Fruit fly (Drosophila melanogaster) whole organism: ENCODE results near the gene CG17267.

Experiments
- CG8478 ChIP-seq: fragments of >200 bp; optimal IDR thresholded peaks from 2 replicates; lab custom pipeline; 2018; ENCODE audit warnings: inconsistent platforms
- pan ChIP-seq: fragments of >200 bp; optimal IDR thresholded peaks from 2 replicates; lab custom pipeline; 2017
- psq ChIP-seq: fragments of >200 bp; optimal IDR thresholded peaks from 2 replicates; lab custom pipeline; 2017
- usp ChIP-seq: fragments of >200 bp; optimal IDR thresholded peaks from 2 replicates; lab custom pipeline; 2017; ENCODE audit warnings: missing biosample characterization, missing genetic modification characterization, mixed read lengths

dm6 chr3R:20723491-20723890, 15.4 kb downstream of the CG17267 start:
- TF ChIP-seq psq (lab: Kevin White, UChicago) (no peak), pan (lab: Kevin White, UChicago) (no peak), usp (GFP tag; lab: Kevin White, UChicago) (no peak), CG8478 (no peak)
